Worm (Caenorhabditis elegans) whole organism, young adult: ENCODE results near the gene ntl-9.

Source experiments
- B0336.3 ChIP-seq: fragments of 200-800 bp; sonication (Bioruptor generic); IDR thresholded peaks from 2 replicates; pipeline ENCODE4 v1.3.6; 2022; ENCODE audit warnings: missing genetic modification characterization, missing compliant biosample characterization
- C06A6.2 ChIP-seq: fragments of 200-800 bp; sonication (Bioruptor generic); conservative IDR thresholded peaks from 2 replicates; pipeline ENCODE4 v1.3.6; 2022; ENCODE audit warnings: missing genetic modification characterization, missing compliant biosample characterization
- C17E4.6 ChIP-seq: fragments of 200-800 bp; sonication (Bioruptor generic); IDR thresholded peaks from 2 replicates; pipeline ENCODE4 v1.3.6; 2022; ENCODE audit warnings: missing genetic modification reagents, missing genetic modification characterization, missing compliant biosample characterization
- F22D6.2 ChIP-seq: sonication (generic microtip); optimal IDR thresholded peaks from 2 replicates; lab custom pipeline; 2016; ENCODE audit warnings: mild to moderate bottlenecking, missing genetic modification characterization, missing compliant biosample characterization
- F49E8.2 ChIP-seq: sonication (generic microtip); optimal IDR thresholded peaks from 3 replicates; lab custom pipeline; 2017; ENCODE audit warnings: missing genetic modification characterization, mild to moderate bottlenecking, missing compliant biosample characterization, antibody characterized with exemption, moderate library complexity; ENCODE audit not compliant: insufficient read depth
- F57A8.1 ChIP-seq: fragments of 200-800 bp; sonication (Bioruptor generic); optimal IDR thresholded peaks from 2 replicates; lab custom pipeline; 2018; ENCODE audit warnings: mild to moderate bottlenecking, missing genetic modification characterization, moderate library complexity, missing compliant biosample characterization
- K11D2.4 ChIP-seq: fragments of 200-800 bp; sonication (Bioruptor generic); IDR thresholded peaks from 2 replicates; pipeline ENCODE4 v1.3.6; 2022; ENCODE audit warnings: missing genetic modification reagents, missing genetic modification characterization, missing compliant biosample characterization
- K12H6.12 ChIP-seq: fragments of 200-800 bp; sonication (Bioruptor generic); optimal IDR thresholded peaks from 2 replicates; lab custom pipeline; 2018; ENCODE audit warnings: mild to moderate bottlenecking, missing genetic modification characterization, missing compliant biosample characterization
- T07F8.4 ChIP-seq: sonication (generic microtip); optimal IDR thresholded peaks from 2 replicates; lab custom pipeline; 2016; ENCODE audit warnings: mild to moderate bottlenecking, missing genetic modification characterization, moderate library complexity, missing compliant biosample characterization
- Y53G8AR.9 ChIP-seq: fragments of 200-800 bp; sonication (Bioruptor generic); conservative IDR thresholded peaks from 2 replicates; pipeline ENCODE4 v1.3.6; 2022; ENCODE audit warnings: missing genetic modification reagents, missing genetic modification characterization, missing compliant biosample characterization
- ama-1 ChIP-seq, 3 experiments: fragments of 150-350 bp in 1 of 3; sonication (generic microtip) in 2 of 3; optimal IDR thresholded peaks; 2 replicates each; lab custom pipeline; 2014 to 2018; ENCODE audit warnings: missing biosample characterization in 2 of 3, missing genetic modification characterization in 2 of 3, missing genetic modification reagents in 2 of 3
- aptf-3 ChIP-seq: fragments of 200-800 bp; sonication (Bioruptor generic); IDR thresholded peaks from 2 replicates; pipeline ENCODE4 v1.3.6; 2022; ENCODE audit warnings: missing genetic modification characterization, missing compliant biosample characterization
- bed-2 ChIP-seq: fragments of 200-800 bp; sonication (Bioruptor generic); IDR thresholded peaks from 2 replicates; pipeline ENCODE4 v1.3.6; 2022; ENCODE audit warnings: missing genetic modification reagents, missing genetic modification characterization, missing compliant biosample characterization
- ceh-40 ChIP-seq: fragments of 200-800 bp; sonication (Bioruptor generic); IDR thresholded peaks from 2 replicates; pipeline ENCODE4 v1.3.6; 2022; ENCODE audit warnings: missing genetic modification characterization, missing compliant biosample characterization
- ceh-79 ChIP-seq: sonication (generic microtip); optimal IDR thresholded peaks from 2 replicates; lab custom pipeline; 2017; ENCODE audit warnings: mild to moderate bottlenecking, missing genetic modification characterization, missing compliant biosample characterization
- dpl-1 ChIP-seq: fragments of 150-350 bp; optimal IDR thresholded peaks from 2 replicates; lab custom pipeline; 2014; ENCODE audit warnings: missing biosample characterization, missing genetic modification reagents, missing genetic modification characterization
- efl-1 ChIP-seq: fragments of 150-350 bp; optimal IDR thresholded peaks from 2 replicates; lab custom pipeline; 2014; ENCODE audit warnings: missing biosample characterization, missing genetic modification reagents, missing genetic modification characterization
- egl-44 ChIP-seq: fragments of 200-800 bp; sonication (Bioruptor generic); IDR thresholded peaks from 2 replicates; pipeline ENCODE4 v1.3.6; 2022; ENCODE audit warnings: missing genetic modification reagents, missing genetic modification characterization, missing compliant biosample characterization
- ekl-4 ChIP-seq: fragments of 200-800 bp; sonication (Bioruptor generic); IDR thresholded peaks from 2 replicates; pipeline ENCODE4 v1.3.6; 2022; ENCODE audit warnings: missing genetic modification reagents, missing genetic modification characterization, missing compliant biosample characterization
- fkh-3 ChIP-seq: sonication (generic microtip); optimal IDR thresholded peaks from 2 replicates; lab custom pipeline; 2016; ENCODE audit warnings: mild to moderate bottlenecking, missing genetic modification characterization, missing compliant biosample characterization
- hlh-26 ChIP-seq: fragments of 200-800 bp; sonication (Bioruptor generic); conservative IDR thresholded peaks from 2 replicates; pipeline ENCODE4 v1.3.6; 2022; ENCODE audit warnings: missing genetic modification reagents, missing genetic modification characterization, missing compliant biosample characterization
- hmg-20 ChIP-seq: fragments of 200-800 bp; sonication (Bioruptor generic); IDR thresholded peaks from 2 replicates; pipeline ENCODE4 v1.3.6; 2022; ENCODE audit warnings: missing genetic modification reagents, missing genetic modification characterization, missing compliant biosample characterization
- hrde-1 ChIP-seq: sonication (generic microtip); optimal IDR thresholded peaks from 2 replicates; lab custom pipeline; 2016; ENCODE audit warnings: missing genetic modification characterization, mild to moderate bottlenecking, missing compliant biosample characterization, moderate library complexity, missing genotype, missing genetic modification reagents, borderline replicate concordance
- hsf-1 ChIP-seq: fragments of 200-800 bp; sonication (Bioruptor generic); IDR thresholded peaks from 2 replicates; pipeline ENCODE4 v1.3.6; 2022; ENCODE audit warnings: missing genetic modification reagents, missing genetic modification characterization, missing compliant biosample characterization
- lin-26 ChIP-seq: fragments of 200-800 bp; sonication (Bioruptor generic); IDR thresholded peaks from 2 replicates; pipeline ENCODE4 v1.3.6; 2022; ENCODE audit warnings: missing genetic modification reagents, missing genetic modification characterization, missing compliant biosample characterization
- lin-40 ChIP-seq: sonication (generic microtip); optimal IDR thresholded peaks from 2 replicates; lab custom pipeline; 2016; ENCODE audit warnings: missing genetic modification characterization, mild to moderate bottlenecking, missing compliant biosample characterization, missing genotype, missing genetic modification reagents
- mxl-1 ChIP-seq: sonication (generic microtip); optimal IDR thresholded peaks from 2 replicates; lab custom pipeline; 2016; ENCODE audit warnings: missing genetic modification characterization, missing compliant biosample characterization
- nfya-1 ChIP-seq: sonication (generic microtip); optimal IDR thresholded peaks from 2 replicates; lab custom pipeline; 2017; ENCODE audit warnings: antibody characterized with exemption, missing compliant biosample characterization, missing genetic modification characterization, borderline replicate concordance; ENCODE audit not compliant: insufficient read depth
- nfya-2 ChIP-seq: fragments of 200-800 bp; sonication (Bioruptor generic); IDR thresholded peaks from 2 replicates; pipeline ENCODE4 v1.3.6; 2022; ENCODE audit warnings: missing genetic modification reagents, missing genetic modification characterization, missing compliant biosample characterization
- nfyb-1 ChIP-seq: fragments of 200-800 bp; sonication (Bioruptor generic); IDR thresholded peaks from 2 replicates; pipeline ENCODE4 v1.3.6; 2022; ENCODE audit warnings: missing genetic modification reagents, missing genetic modification characterization, missing compliant biosample characterization
- nhr-120 ChIP-seq: fragments of 200-800 bp; sonication (Bioruptor generic); IDR thresholded peaks from 2 replicates; pipeline ENCODE4 v1.3.6; 2022; ENCODE audit warnings: missing genetic modification characterization, missing compliant biosample characterization
- nhr-27 ChIP-seq: fragments of 200-800 bp; sonication (Bioruptor generic); optimal IDR thresholded peaks from 2 replicates; lab custom pipeline; 2018; ENCODE audit warnings: mild to moderate bottlenecking, missing genetic modification characterization, moderate library complexity, missing compliant biosample characterization
- nhr-80 ChIP-seq: sonication (generic microtip); optimal IDR thresholded peaks from 2 replicates; lab custom pipeline; 2016; ENCODE audit warnings: missing genetic modification characterization, missing compliant biosample characterization
- pbrm-1 ChIP-seq: fragments of 200-800 bp; sonication (Bioruptor generic); IDR thresholded peaks from 2 replicates; pipeline ENCODE4 v1.3.6; 2022; ENCODE audit warnings: missing genetic modification reagents, missing genetic modification characterization, missing compliant biosample characterization
- repo-1 ChIP-seq: sonication (generic microtip); optimal IDR thresholded peaks from 2 replicates; lab custom pipeline; 2017; ENCODE audit warnings: mild to moderate bottlenecking, missing genetic modification characterization, missing compliant biosample characterization
- rpc-1 ChIP-seq, 2 experiments: fragments of 150-350 bp in 1 of 2; sonication (generic microtip) in 1 of 2; optimal IDR thresholded peaks; 2 replicates each; lab custom pipeline; 2014 to 2018; ENCODE audit warnings: missing biosample characterization in 1 of 2, missing genetic modification characterization in 1 of 2, missing genetic modification reagents in 1 of 2, missing genotype in 1 of 2
- sea-2 ChIP-seq: fragments of 200-800 bp; sonication (Bioruptor generic); IDR thresholded peaks from 2 replicates; pipeline ENCODE4 v1.3.6; 2022; ENCODE audit warnings: missing genetic modification characterization, missing compliant biosample characterization
- snpc-1.1 ChIP-seq: sonication (generic microtip); optimal IDR thresholded peaks from 2 replicates; lab custom pipeline; 2017; ENCODE audit warnings: missing genetic modification characterization, mild to moderate bottlenecking, missing compliant biosample characterization, antibody characterized with exemption, moderate library complexity, missing genotype, missing genetic modification reagents; ENCODE audit not compliant: insufficient read depth
- somi-1 ChIP-seq: fragments of 200-800 bp; sonication (Bioruptor generic); optimal IDR thresholded peaks from 2 replicates; lab custom pipeline; 2018; ENCODE audit warnings: mild to moderate bottlenecking, missing genetic modification characterization, missing compliant biosample characterization
- tbx-9 ChIP-seq: sonication (generic microtip); optimal IDR thresholded peaks from 2 replicates; lab custom pipeline; 2016; ENCODE audit warnings: borderline replicate concordance, missing genetic modification characterization, inconsistent platforms, missing compliant biosample characterization
- unc-62 ChIP-seq: fragments of 150-350 bp; optimal IDR thresholded peaks from 2 replicates; lab custom pipeline; 2014; ENCODE audit warnings: missing biosample characterization, missing genetic modification reagents, missing genetic modification characterization
- ztf-22 ChIP-seq: fragments of 200-800 bp; sonication (Bioruptor generic); optimal IDR thresholded peaks from 2 replicates; lab custom pipeline; 2018; ENCODE audit warnings: mild to moderate bottlenecking, missing genetic modification characterization, moderate library complexity, missing compliant biosample characterization

Gene ntl-9

DNA sequence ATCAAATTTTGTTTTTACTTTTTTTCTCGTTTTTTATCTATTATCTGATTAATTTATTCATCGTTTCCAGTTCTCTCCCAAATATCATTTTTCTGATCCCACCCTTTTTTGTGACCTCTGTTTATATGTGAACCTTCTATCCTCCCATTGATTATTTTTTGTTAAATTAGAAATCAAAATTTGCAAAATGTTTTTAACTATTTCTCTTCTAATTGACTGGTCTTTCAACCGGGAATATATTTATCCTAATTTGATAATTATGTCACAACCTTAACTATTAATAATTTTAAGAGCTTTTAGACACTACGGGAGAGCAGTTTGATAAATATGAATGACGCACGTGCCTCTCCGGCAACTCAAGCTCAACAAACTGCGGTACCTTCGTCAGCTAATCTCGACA lies at the start of gene ntl-9:
TSS of gene ntl-9 (plus strand) at position 301 of the 400 bp plus-strand sequence.
- TF ChIP-seq pbrm-1 (no peak), mxl-1 (tag; lab: Kevin White, UChicago) (no peak), nfya-2 (GFP tag; lab: Robert Waterston, UW) (no peak), ekl-4 (GFP tag; lab: Robert Waterston, UW) (no peak), C17E4.6 (GFP tag; lab: Robert Waterston, UW) (no peak), lin-40 (no peak), ztf-22 (GFP tag; lab: Kevin White, UChicago) (no peak)

DNA sequence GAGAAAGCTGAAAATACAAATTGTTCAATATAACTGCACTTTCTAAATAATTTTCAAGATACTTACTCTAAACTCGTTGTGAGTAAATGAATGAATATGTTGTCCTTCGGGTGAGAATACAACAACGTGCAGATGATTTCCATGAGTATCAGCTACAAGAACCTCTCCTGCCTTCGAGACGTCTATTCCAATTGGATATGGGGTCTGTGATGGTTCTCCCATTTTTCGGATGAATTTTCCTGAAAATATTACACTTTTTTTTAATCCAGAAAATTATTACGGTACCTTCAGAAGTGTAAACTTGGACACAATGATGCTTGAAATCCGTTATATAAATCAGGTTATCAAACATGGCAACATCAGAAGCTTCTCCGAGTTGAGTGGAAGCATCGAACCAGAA lies 49.0 kb upstream of the ntl-9 start:
- TF ChIP-seq egl-44 (GFP tag; lab: Robert Waterston, UW) (no peak), nfyb-1 (no peak), B0336.3 (GFP tag; lab: Robert Waterston, UW) (no peak), T07F8.4 (tag; lab: Kevin White, UChicago) (no peak), tbx-9 (tag; lab: Kevin White, UChicago) (no peak), dpl-1 (no peak), somi-1 (GFP tag; lab: Kevin White, UChicago) (no peak), F22D6.2 (tag; lab: Kevin White, UChicago) (no peak), nhr-27 (no peak), sea-2 (GFP tag; lab: Robert Waterston, UW) (no peak)
- TF ChIP-seq, all 124 proteins: peak for 0

DNA sequence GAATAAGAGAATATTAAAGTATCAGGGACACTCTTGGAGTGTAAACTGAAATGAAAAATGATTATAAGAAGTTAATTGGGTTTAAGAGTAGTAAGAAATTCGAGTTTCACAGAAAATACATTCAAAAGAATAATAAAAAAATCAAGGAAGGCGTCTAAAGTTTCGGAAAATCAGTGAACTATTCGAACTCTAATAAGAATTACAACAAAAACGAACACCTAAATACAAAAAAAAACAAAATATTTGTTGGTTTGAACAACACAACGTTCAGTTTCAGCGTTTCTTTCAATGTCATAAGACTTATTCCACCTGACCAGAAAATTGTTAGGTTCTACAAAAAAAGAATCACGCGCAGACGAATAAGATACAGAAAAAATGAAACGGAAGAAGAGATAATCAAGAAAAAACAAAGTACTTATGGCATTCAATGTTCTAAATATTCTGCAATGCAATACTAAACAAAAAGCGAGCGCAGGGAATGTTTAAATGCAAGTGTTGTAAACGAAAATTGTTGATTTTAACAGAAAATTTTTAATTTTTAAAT lies 45.2 kb upstream of the ntl-9 start, which contains the start of gene nhl-2:
TSS of gene nhl-2 (minus strand) at position 51 of the 544 bp plus-strand sequence.
- TF ChIP-seq C06A6.2: no peak

DNA sequence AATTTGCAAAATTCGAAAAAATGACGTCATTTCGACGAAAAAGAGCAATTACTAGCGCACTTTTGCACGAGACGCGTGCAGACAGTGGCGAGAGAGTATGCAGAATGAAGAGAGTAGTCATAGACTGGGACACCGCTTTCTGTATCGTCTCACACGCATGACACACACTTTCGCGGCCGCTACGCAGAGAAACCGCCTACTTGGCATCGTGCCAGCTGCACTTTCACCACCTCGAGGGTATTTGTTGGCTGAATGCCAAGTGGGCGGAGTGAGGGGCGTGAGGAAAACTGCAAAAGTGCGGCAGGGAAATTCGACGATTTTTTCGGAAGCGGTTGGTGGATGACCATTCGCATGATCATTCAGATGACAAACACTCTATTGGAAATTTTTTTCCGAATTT lies 44.6 kb upstream of the ntl-9 start:
- TF ChIP-seq aptf-3 (GFP tag; lab: Robert Waterston, UW) (no peak), lin-26 (GFP tag; lab: Robert Waterston, UW) (peak; percentile 92), snpc-1.1 (tag; lab: Kevin White, UChicago) (no peak), repo-1 (tag; lab: Kevin White, UChicago) (peak; percentile 97), mxl-1 (tag; lab: Kevin White, UChicago) (peak; percentile 58), bed-2 (GFP tag; lab: Robert Waterston, UW) (peak; percentile 86), F49E8.2 (peak; percentile 6), hrde-1 (tag; lab: Kevin White, UChicago) (no peak), nhr-120 (no peak), tbx-9 (tag; lab: Kevin White, UChicago) (no peak), unc-62 (GFP tag; lab: Kevin White, UChicago) (peak; percentile 77), somi-1 (GFP tag; lab: Kevin White, UChicago) (peak; percentile 100), ceh-40 (GFP tag; lab: Robert Waterston, UW) (no peak), nhr-80 (tag; lab: Kevin White, UChicago) (peak; percentile 99), F57A8.1 (GFP tag; lab: Kevin White, UChicago) (peak; percentile 22), ceh-79 (peak; percentile 93), hmg-20 (GFP tag; lab: Robert Waterston, UW) (peak; percentile 83; the same call in 1 of the 2 replicates), ztf-22 (GFP tag; lab: Kevin White, UChicago) (peak; percentile 99), Y53G8AR.9 (GFP tag; lab: Robert Waterston, UW) (peak; percentile 96), hsf-1 (GFP tag; lab: Robert Waterston, UW) (peak; percentile 75), C17E4.6 (GFP tag; lab: Robert Waterston, UW) (peak; percentile 87), K12H6.12 (peak; percentile 100), nfya-1 (tag; lab: Kevin White, UChicago) (no peak), T07F8.4 (tag; lab: Kevin White, UChicago) (peak; percentile 38), fkh-3 (tag; lab: Kevin White, UChicago) (no peak), hlh-26 (GFP tag; lab: Robert Waterston, UW) (no peak), rpc-1 (optimal IDR thresholded peaks at IDR 0.05; lab: Kevin White, UChicago) (no peak), rpc-1 (tag; optimal IDR thresholded peaks at IDR 0.05; lab: Kevin White, UChicago) (no peak), K11D2.4 (GFP tag; lab: Robert Waterston, UW) (peak; percentile 98), ama-1 (optimal IDR thresholded peaks at IDR 0.05; lab: Kevin White, UChicago) (no peak), ama-1 (GFP tag; optimal IDR thresholded peaks at IDR 0.05; lab: Kevin White, UChicago) (no peak), efl-1 (GFP tag; lab: Kevin White, UChicago) (peak; percentile 66)
